Worm (Caenorhabditis elegans) whole organism, L3 larva: ENCODE data around the gene inpp-4B.

Source experiments
- ama-1 ChIP-seq: fragments of 150-350 bp; optimal IDR thresholded peaks from 2 replicates; lab custom pipeline; 2018
- elt-1 ChIP-seq: fragments of 150-350 bp; optimal IDR thresholded peaks from 2 replicates; lab custom pipeline; 2014; ENCODE audit warnings: missing biosample characterization, missing genetic modification characterization
- hmg-11 ChIP-seq: sonication (generic microtip); optimal IDR thresholded peaks from 2 replicates; lab custom pipeline; 2016; ENCODE audit warnings: missing genetic modification characterization, missing compliant biosample characterization
- lin-39 ChIP-seq: fragments of 150-350 bp; optimal IDR thresholded peaks from 2 replicates; lab custom pipeline; 2018; ENCODE audit warnings: missing biosample characterization, missing genetic modification reagents, missing genetic modification characterization
- nfya-1 ChIP-seq: sonication (generic microtip); optimal IDR thresholded peaks from 2 replicates; lab custom pipeline; 2017; ENCODE audit warnings: missing genetic modification characterization, mild to moderate bottlenecking, missing compliant biosample characterization, antibody characterized with exemption, moderate library complexity; ENCODE audit not compliant: insufficient read depth
- nhr-77 ChIP-seq: fragments of 150-350 bp; optimal IDR thresholded peaks from 2 replicates; lab custom pipeline; 2014; ENCODE audit warnings: missing biosample characterization, missing genetic modification characterization
- pha-4 ChIP-seq: fragments of 150-350 bp; optimal IDR thresholded peaks from 2 replicates; lab custom pipeline; 2014; ENCODE audit warnings: missing biosample characterization, missing genetic modification reagents, missing genetic modification characterization
- snpc-4 ChIP-seq: fragments of 150-350 bp; optimal IDR thresholded peaks from 2 replicates; lab custom pipeline; 2014; ENCODE audit warnings: missing biosample characterization, missing genetic modification characterization
- unc-62 ChIP-seq: fragments of 150-350 bp; sonication (generic microtip); optimal IDR thresholded peaks from 4 replicates; lab custom pipeline; 2014; ENCODE audit warnings: missing biosample characterization, missing genetic modification reagents, missing genetic modification characterization
- ztf-4 ChIP-seq: fragments of 150-350 bp; optimal IDR thresholded peaks from 2 replicates; lab custom pipeline; 2014; ENCODE audit warnings: missing biosample characterization, missing genetic modification characterization

DNA sequence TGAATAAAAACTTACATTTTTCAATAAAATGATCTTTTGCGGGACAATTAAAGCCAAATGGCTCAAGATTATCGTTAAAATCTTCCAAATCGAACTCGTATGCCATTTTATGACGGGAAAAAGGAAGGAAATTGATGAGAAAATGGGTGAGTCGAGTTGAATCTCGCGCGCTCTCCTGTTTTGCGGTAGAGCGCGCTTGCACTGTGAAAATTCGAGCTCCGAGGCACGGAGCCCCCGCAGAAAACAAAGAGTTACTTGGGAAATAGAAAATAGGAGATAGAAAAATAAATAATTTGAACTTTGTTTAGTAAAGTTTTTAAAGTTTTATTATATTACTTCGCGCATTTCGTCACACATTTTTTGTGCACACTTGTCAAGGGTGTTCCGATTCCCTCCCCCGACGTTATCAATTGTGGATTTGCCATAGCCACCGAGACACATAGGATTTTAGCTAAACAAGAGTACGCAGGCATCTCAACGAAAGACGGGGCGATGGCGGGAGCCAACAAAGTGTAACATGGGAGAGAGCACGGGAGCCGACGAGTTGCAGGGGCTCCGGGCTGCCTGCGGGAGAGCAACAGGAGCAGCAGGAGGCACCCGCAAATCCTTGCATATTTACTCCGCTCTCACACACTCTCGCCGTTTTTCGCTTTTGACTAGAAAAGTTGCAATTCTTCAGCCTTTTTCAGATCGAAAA lies 18.1 kb downstream of the inpp-4B start, which contains the start of the genes div-1 and cor-1:
- no peak for TF ChIP-seq ztf-4 (tag; lab: Kevin White, UChicago)
- peak; percentile 25 for TF ChIP-seq lin-39 (tag; lab: Kevin White, UChicago)
- TF ChIP-seq nfya-1 (tag; lab: Kevin White, UChicago): peak; percentile 42
- TF ChIP-seq elt-1 (tag; lab: Kevin White, UChicago): no peak
- no peak for TF ChIP-seq ama-1
- TF ChIP-seq pha-4 (tag; lab: Kevin White, UChicago): peak; percentile 62
- no peak for TF ChIP-seq hmg-11 (tag; lab: Kevin White, UChicago)
- TF ChIP-seq unc-62 (GFP tag; lab: Kevin White, UChicago): no peak
- TF ChIP-seq snpc-4 (tag; lab: Kevin White, UChicago): peak; percentile 54
- no peak for TF ChIP-seq nhr-77
